Fruit fly (Drosophila melanogaster): Measurements from ENCODE around the gene Sf3a1.

Gene Sf3a1

dm6 chr3R:17002218-17003110, at the start of gene Sf3a1, which contains the start of gene Irc (continued):
- no peak for TF ChIP-seq CG12744 (GFP tag; optimal IDR thresholded peaks at IDR 0.05)
- no peak for TF ChIP-seq toy (GFP tag; IDR thresholded peaks at IDR 0.05)
- no peak for TF ChIP-seq abd-A (tag; optimal IDR thresholded peaks at IDR 0.05)
- TF ChIP-seq Oli (tag; optimal IDR thresholded peaks at IDR 0.05) = no peak
- TF ChIP-seq CG10543 (GFP tag; optimal IDR thresholded peaks at IDR 0.05) = peak; percentile 78
- TF ChIP-seq CG31388 (GFP tag; optimal IDR thresholded peaks at IDR 0.05) = no peak
- TF ChIP-seq CG31441 (GFP tag; IDR thresholded peaks at IDR 0.05) = no peak
- TF ChIP-seq Dip2 (GFP tag; IDR thresholded peaks at IDR 0.05) = no peak
- no peak for TF ChIP-seq Ravus (GFP tag; IDR thresholded peaks at IDR 0.05)
- no peak for TF ChIP-seq CG31224 (GFP tag; IDR thresholded peaks at IDR 0.05)
- TF ChIP-seq Dip3 (GFP tag; optimal IDR thresholded peaks at IDR 0.05) = no peak
- TF ChIP-seq B-H2 (GFP tag; optimal IDR thresholded peaks at IDR 0.05) = peak; percentile 61
- no peak for TF ChIP-seq nau (GFP tag; optimal IDR thresholded peaks at IDR 0.05)
- peak; percentile 20; the same call in 1 of the 2 replicates for TF ChIP-seq Drgx (GFP tag; IDR thresholded peaks at IDR 0.05)
- TF ChIP-seq h (optimal IDR thresholded peaks at IDR 0.05) = no peak
- no peak for TF ChIP-seq crc (GFP tag; optimal IDR thresholded peaks at IDR 0.05)
- TF ChIP-seq chm (GFP tag; IDR thresholded peaks at IDR 0.05) = peak; percentile 5; the same call in 1 of the 2 replicates
- no peak for TF ChIP-seq CG5180 (GFP tag; optimal IDR thresholded peaks at IDR 0.05)
- TF ChIP-seq CG17186 (GFP tag; optimal IDR thresholded peaks at IDR 0.05) = peak; percentile 30
- peak; percentile 8 for TF ChIP-seq CG9817 (tag; optimal IDR thresholded peaks at IDR 0.05)
- TF ChIP-seq zfh2 (GFP tag; optimal IDR thresholded peaks at IDR 0.05) = peak; percentile 46
- TF ChIP-seq unpg (GFP tag; optimal IDR thresholded peaks at IDR 0.05) = peak; percentile 14
- no peak for TF ChIP-seq CG31365 (tag; optimal IDR thresholded peaks at IDR 0.05)
- TF ChIP-seq hb (GFP tag; IDR thresholded peaks at IDR 0.05; ENCODE audit: partially characterized antibody) = peak; percentile 93
- no peak for TF ChIP-seq cad (GFP tag; optimal IDR thresholded peaks at IDR 0.05)
- TF ChIP-seq lola (GFP tag; optimal IDR thresholded peaks at IDR 0.05) = no peak
- no peak for TF ChIP-seq ab (GFP tag; optimal IDR thresholded peaks at IDR 0.05)
- TF ChIP-seq CG8478 (optimal IDR thresholded peaks at IDR 0.05) = no peak
- TF ChIP-seq CG11504 (tag; optimal IDR thresholded peaks at IDR 0.05) = no peak
- peak; percentile 64 for TF ChIP-seq nom (GFP tag; optimal IDR thresholded peaks at IDR 0.05)
- TF ChIP-seq CG13894 (tag; optimal IDR thresholded peaks at IDR 0.05) = peak; percentile 42
- TF ChIP-seq salm (tag; optimal IDR thresholded peaks at IDR 0.05) = no peak
- no peak for TF ChIP-seq CG10979 (tag; optimal IDR thresholded peaks at IDR 0.05)
- TF ChIP-seq CG7987 (GFP tag; optimal IDR thresholded peaks at IDR 0.05) = peak; percentile 78
- no peak for TF ChIP-seq fd102C (GFP tag; optimal IDR thresholded peaks at IDR 0.05)
- TF ChIP-seq CG16779 (GFP tag; IDR thresholded peaks at IDR 0.05) = no peak
- peak; percentile 90 for TF ChIP-seq Med (GFP tag)
- no peak for TF ChIP-seq fu2 (GFP tag; optimal IDR thresholded peaks at IDR 0.05)
- no peak for TF ChIP-seq CG15073 (GFP tag; optimal IDR thresholded peaks at IDR 0.05)
- TF ChIP-seq cas (GFP tag; IDR thresholded peaks at IDR 0.05) = no peak
- peak; percentile 0 for TF ChIP-seq BtbVII (GFP tag; optimal IDR thresholded peaks at IDR 0.05)
- peak; percentile 98 for TF ChIP-seq Bgb (GFP tag; IDR thresholded peaks at IDR 0.05; ENCODE audit: partially characterized antibody)
- TF ChIP-seq CG8388 (GFP tag; optimal IDR thresholded peaks at IDR 0.05) = no peak
- peak; percentile 72 for TF ChIP-seq Lhr (GFP tag; optimal IDR thresholded peaks at IDR 0.05)
- TF ChIP-seq stc (GFP tag; IDR thresholded peaks at IDR 0.05) = no peak
- TF ChIP-seq Hr78 (GFP tag; optimal IDR thresholded peaks at IDR 0.05) = peak in 1 of 2 experiments; percentile 20
- no peak for TF ChIP-seq Rx (GFP tag; IDR thresholded peaks at IDR 0.05)
- no peak for TF ChIP-seq CG2875 (GFP tag; optimal IDR thresholded peaks at IDR 0.05)
- peak; percentile 75 for TF ChIP-seq trem (tag; optimal IDR thresholded peaks at IDR 0.05)
